Worm (Caenorhabditis elegans): ENCODE data around the gene fbxa-81.

DNA sequence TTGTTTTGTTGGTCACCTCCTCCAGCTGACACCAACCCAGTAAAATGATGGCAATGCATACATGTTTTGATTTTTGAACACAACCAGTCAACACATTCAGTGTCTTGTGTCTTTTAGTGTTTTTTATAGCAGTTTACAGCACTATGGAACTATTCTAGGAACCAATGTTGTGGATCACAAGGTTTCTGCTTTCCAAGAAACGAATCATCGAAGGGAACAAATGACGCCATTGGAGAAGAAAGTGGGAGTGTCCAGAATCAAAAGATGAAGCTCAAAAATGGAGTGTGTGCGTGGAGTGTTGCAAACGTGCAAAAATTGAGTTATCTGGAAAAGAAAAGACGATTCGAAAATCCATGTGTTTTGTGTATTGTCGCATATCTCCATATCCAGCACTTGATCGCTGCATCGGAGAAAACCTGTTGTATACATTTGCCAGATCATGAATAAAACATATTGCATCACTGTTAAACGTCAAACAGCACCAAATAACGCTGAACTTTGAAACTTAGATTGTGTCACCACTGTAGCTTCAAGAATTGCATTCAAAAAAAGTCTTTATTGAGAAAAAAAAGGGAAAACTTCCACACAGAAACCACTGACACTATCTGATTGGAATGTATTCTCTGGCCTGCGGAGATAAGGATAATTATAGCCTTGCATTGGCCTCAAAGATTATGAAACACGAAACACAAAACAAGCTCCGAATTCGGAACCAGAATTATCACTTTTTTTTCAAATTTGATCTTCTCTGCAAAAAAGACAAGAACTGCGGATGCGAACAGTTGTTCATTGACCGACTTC is 20.6 kb upstream of the fbxa-81 start:
- TF ChIP-seq ama-1 (optimal IDR thresholded peaks at IDR 0.05) (no peak), hlh-15 (tag; optimal IDR thresholded peaks at IDR 0.05) (no peak), nfya-1 (tag; optimal IDR thresholded peaks at IDR 0.05) (no peak), rnt-1 (tag; optimal IDR thresholded peaks at IDR 0.05) (no peak), hlh-30 (tag; optimal IDR thresholded peaks at IDR 0.05; ENCODE audit: insufficient read depth) (no peak), ztf-16 (tag; optimal IDR thresholded peaks at IDR 0.05) (no peak), pag-3 (tag; optimal IDR thresholded peaks at IDR 0.05; ENCODE audit: borderline replicate concordance) (no peak), dve-1 (tag; optimal IDR thresholded peaks at IDR 0.05) (no peak), dmd-4 (tag; optimal IDR thresholded peaks at IDR 0.05; ENCODE audit: borderline replicate concordance) (no peak), Y22D7AL.16 (tag; optimal IDR thresholded peaks at IDR 0.05) (no peak), pros-1 (tag; optimal IDR thresholded peaks at IDR 0.05) (no peak), ahr-1 (tag; optimal IDR thresholded peaks at IDR 0.05) (no peak), pqm-1 (tag; optimal IDR thresholded peaks at IDR 0.05) (no peak)

Data from whole organism, late embryonic.